Fruit fly (Drosophila melanogaster): ENCODE data around the gene spz.

spz gene

DNA sequence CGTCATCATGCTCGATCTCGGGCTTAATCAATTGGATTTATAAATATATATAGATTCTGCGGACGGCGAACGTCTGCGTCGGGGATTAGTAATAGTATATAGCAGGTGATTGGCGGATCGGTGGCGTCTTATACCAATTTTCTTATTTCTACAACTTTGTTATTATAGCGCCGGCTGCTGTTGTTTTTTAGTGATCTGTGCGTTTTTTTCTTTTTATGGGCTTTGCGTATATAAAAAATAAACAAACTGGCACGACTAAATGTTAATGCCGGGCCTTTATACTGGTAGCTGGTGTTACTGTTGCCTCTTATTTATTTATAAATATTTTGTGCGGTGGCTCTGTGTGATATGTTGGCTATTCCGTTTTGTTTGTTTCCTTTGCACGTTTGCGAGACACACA lies 669 bp downstream of the spz start (continued):
- TF ChIP-seq Scr (GFP tag; IDR thresholded peaks at IDR 0.05; ENCODE audit: partially characterized antibody), result no peak
- TF ChIP-seq CG9727 (GFP tag; optimal IDR thresholded peaks at IDR 0.05), result no peak
- TF ChIP-seq Meics (GFP tag; optimal IDR thresholded peaks at IDR 0.05), result no peak
- TF ChIP-seq CG12219 (GFP tag; optimal IDR thresholded peaks at IDR 0.05), result no peak
- no peak for TF ChIP-seq CG13424 (tag; optimal IDR thresholded peaks at IDR 0.05)
- TF ChIP-seq CG12236 (GFP tag; optimal IDR thresholded peaks at IDR 0.05), result no peak
- no peak for TF ChIP-seq esg (GFP tag; conservative IDR thresholded peaks at IDR 0.05)
- no peak for TF ChIP-seq CG10979 (tag; optimal IDR thresholded peaks at IDR 0.05)
- no peak for TF ChIP-seq CG2202 (tag; optimal IDR thresholded peaks at IDR 0.05)
- TF ChIP-seq CG34422 (GFP tag; IDR thresholded peaks at IDR 0.05), result no peak
- TF ChIP-seq NC2β (GFP tag; optimal IDR thresholded peaks at IDR 0.05), result no peak
- no peak for TF ChIP-seq hkb (optimal IDR thresholded peaks at IDR 0.05)
- no peak for TF ChIP-seq hkb (GFP tag; IDR thresholded peaks at IDR 0.05)
- no peak for TF ChIP-seq Pdp1 (GFP tag; optimal IDR thresholded peaks at IDR 0.05)
- TF ChIP-seq ems (GFP tag; optimal IDR thresholded peaks at IDR 0.05), result no peak
- no peak for TF ChIP-seq Ets97D (GFP tag; optimal IDR thresholded peaks at IDR 0.05)
- no peak for TF ChIP-seq slbo (GFP tag; IDR thresholded peaks at IDR 0.05)

DNA sequence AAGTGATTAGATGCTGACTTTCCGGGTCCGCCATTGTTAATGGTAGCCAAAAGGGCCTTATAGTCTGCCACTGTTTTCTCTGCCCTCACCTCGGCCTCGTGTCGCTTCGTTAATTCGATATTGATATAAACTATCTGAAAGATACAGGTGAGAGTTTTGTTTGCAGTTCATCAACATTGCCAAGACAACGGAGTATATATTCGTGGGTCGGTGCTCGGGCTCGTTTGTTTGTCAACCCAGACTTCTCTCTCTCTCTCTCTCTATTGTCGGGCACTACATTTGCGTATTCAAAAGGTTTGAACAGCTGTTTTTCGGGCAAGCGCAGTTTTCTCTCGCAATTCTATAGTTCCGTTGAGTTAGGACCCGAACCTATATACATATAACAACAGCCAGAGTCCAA lies 2.5 kb downstream of the spz start:
- TF ChIP-seq wek (GFP tag; optimal IDR thresholded peaks at IDR 0.05) (peak; percentile 9), ci (GFP tag; IDR thresholded peaks at IDR 0.05) (0 out of 3 replicates have a peak, but pooled peaks have one; percentile 56), Sin3A (optimal IDR thresholded peaks at IDR 0.05) (no peak), Meics (GFP tag; optimal IDR thresholded peaks at IDR 0.05) (peak; percentile 17), CG7556 (GFP tag; optimal IDR thresholded peaks at IDR 0.05) (no peak), fd64A (GFP tag; optimal IDR thresholded peaks at IDR 0.05) (peak; percentile 50), gfzf (GFP tag; optimal IDR thresholded peaks at IDR 0.05) (no peak), bbx (GFP tag; IDR thresholded peaks at IDR 0.05; ENCODE audit: partially characterized antibody) (no peak), CG11695 (GFP tag; IDR thresholded peaks at IDR 0.05) (no peak), CG4617 (GFP tag; optimal IDR thresholded peaks at IDR 0.05; ENCODE audit: borderline replicate concordance) (no peak), Trl (optimal IDR thresholded peaks at IDR 0.05) (peak; percentile 1 to 39), Trl (GFP tag; optimal IDR thresholded peaks at IDR 0.05) (no peak), CG10209 (GFP tag; optimal IDR thresholded peaks at IDR 0.05) (peak; percentile 1), CG17802 (tag; optimal IDR thresholded peaks at IDR 0.05) (no peak), Sox102F (GFP tag; optimal IDR thresholded peaks at IDR 0.05) (peak; percentile 10), CG12104 (GFP tag; optimal IDR thresholded peaks at IDR 0.05) (no peak), ewg (GFP tag; optimal IDR thresholded peaks at IDR 0.05) (peak; percentile 54), ATbp (GFP tag; optimal IDR thresholded peaks at IDR 0.05) (peak; percentile 55), kni (GFP tag; optimal IDR thresholded peaks at IDR 0.05) (peak; percentile 5), CG11456 (GFP tag; IDR thresholded peaks at IDR 0.05) (no peak), CG2678 (tag; optimal IDR thresholded peaks at IDR 0.05) (no peak), yki (optimal IDR thresholded peaks at IDR 0.05) (no peak), CG2120 (GFP tag; optimal IDR thresholded peaks at IDR 0.05) (peak; percentile 16), CG30431 (GFP tag; optimal IDR thresholded peaks at IDR 0.05) (no peak), lab (GFP tag; optimal IDR thresholded peaks at IDR 0.05) (peak; percentile 73), Camta (GFP tag; optimal IDR thresholded peaks at IDR 0.05) (no peak), Asciz (GFP tag; optimal IDR thresholded peaks at IDR 0.05) (peak; percentile 39), Blimp-1 (GFP tag; optimal IDR thresholded peaks at IDR 0.05) (peak; percentile 25), CG15514 (GFP tag; optimal IDR thresholded peaks at IDR 0.05) (peak; percentile 33), Eip74EF (GFP tag; optimal IDR thresholded peaks at IDR 0.05) (no peak), Side (GFP tag; optimal IDR thresholded peaks at IDR 0.05) (no peak), Med (GFP tag) (peak; percentile 23), vvl (GFP tag; IDR thresholded peaks at IDR 0.05) (peak; percentile 33; the same call in 1 of the 2 replicates), HHEX (GFP tag; optimal IDR thresholded peaks at IDR 0.05) (peak; percentile 11), pita (GFP tag; optimal IDR thresholded peaks at IDR 0.05) (no peak)

Measured in whole organism, embryonic.